Worm (Caenorhabditis elegans) whole organism, L4 larva: ENCODE measurements around the gene ncr-1.

ENCODE experiments used
- F10B5.3 ChIP-seq: sonication (generic microtip); optimal IDR thresholded peaks from 2 replicates; lab custom pipeline; 2016; ENCODE audit warnings: mild to moderate bottlenecking, missing genetic modification characterization, missing compliant biosample characterization
- F26F4.8 ChIP-seq: fragments of 200-800 bp; sonication (Bioruptor generic); conservative IDR thresholded peaks from 2 replicates; pipeline ENCODE4 v1.3.6; 2022; ENCODE audit warnings: missing genetic modification characterization, missing compliant biosample characterization
- F37D6.2 ChIP-seq: sonication (generic microtip); optimal IDR thresholded peaks from 2 replicates; lab custom pipeline; 2016; ENCODE audit warnings: mild to moderate bottlenecking, missing genetic modification characterization, missing compliant biosample characterization
- F44E2.7 ChIP-seq: fragments of 200-800 bp; sonication (Bioruptor generic); IDR thresholded peaks from 2 replicates; pipeline ENCODE4 v2.1.2; 2022; ENCODE audit warnings: missing genetic modification characterization, missing compliant biosample characterization
- F49E8.2 ChIP-seq: sonication (generic microtip); optimal IDR thresholded peaks from 2 replicates; lab custom pipeline; 2016; ENCODE audit warnings: missing compliant biosample characterization, mild to moderate bottlenecking, missing genetic modification characterization, borderline replicate concordance
- R02D3.7 ChIP-seq: fragments of 150-350 bp; sonication (generic microtip); optimal IDR thresholded peaks from 3 replicates; lab custom pipeline; 2014; ENCODE audit warnings: missing biosample characterization, missing genetic modification characterization
- Y75B8A.6 ChIP-seq: fragments of 200-800 bp; sonication (Bioruptor generic); IDR thresholded peaks from 2 replicates; pipeline ENCODE4 v1.3.6; 2022; ENCODE audit warnings: missing genetic modification reagents, missing genetic modification characterization, missing compliant biosample characterization
- aha-1 ChIP-seq: fragments of 150-350 bp; peaks from one replicate; lab custom pipeline; 2014; ENCODE audit warnings: missing biosample characterization, missing genetic modification characterization
- ceh-20 ChIP-seq: fragments of 200-800 bp; sonication (Bioruptor generic); IDR thresholded peaks from 2 replicates; pipeline ENCODE4 v1.3.6; 2022; ENCODE audit warnings: missing genetic modification reagents, missing genetic modification characterization, missing compliant biosample characterization
- ceh-82 ChIP-seq: sonication (generic microtip); optimal IDR thresholded peaks from 2 replicates; lab custom pipeline; 2017; ENCODE audit warnings: missing biosample characterization, missing genetic modification characterization
- cey-2 ChIP-seq: sonication (generic microtip); optimal IDR thresholded peaks from 3 replicates; lab custom pipeline; 2017; ENCODE audit warnings: missing genetic modification characterization, mild to moderate bottlenecking, missing compliant biosample characterization, antibody characterized with exemption, borderline replicate concordance; ENCODE audit not compliant: insufficient read depth
- ctbp-1 ChIP-seq: fragments of 200-800 bp; sonication (Bioruptor generic); IDR thresholded peaks from 2 replicates; pipeline ENCODE4 v1.3.6; 2022; ENCODE audit warnings: missing genetic modification reagents, missing genetic modification characterization, missing compliant biosample characterization
- daf-16 ChIP-seq, 3 experiments: sonication (generic microtip); optimal IDR thresholded peaks; 2 replicates each; lab custom pipeline; 2016 to 2017; ENCODE audit warnings: missing genetic modification characterization in 3 of 3, missing genetic modification reagents in 3 of 3, mild to moderate bottlenecking in 2 of 3, missing compliant biosample characterization in 2 of 3, missing biosample characterization in 1 of 3, moderate library complexity in 1 of 3
- dmd-6 ChIP-seq: fragments of 200-800 bp; sonication (Bioruptor generic); IDR thresholded peaks from 2 replicates; pipeline ENCODE4 v1.3.6; 2022; ENCODE audit warnings: missing genetic modification reagents, missing genetic modification characterization, missing compliant biosample characterization
- dve-1 ChIP-seq: sonication (generic microtip); optimal IDR thresholded peaks from 2 replicates; lab custom pipeline; 2017; ENCODE audit warnings: antibody characterized with exemption, mild to moderate bottlenecking, missing genetic modification characterization, missing compliant biosample characterization; ENCODE audit not compliant: insufficient read depth
- egl-27 ChIP-seq: sonication (generic microtip); optimal IDR thresholded peaks from 3 replicates; lab custom pipeline; 2017; ENCODE audit warnings: missing biosample characterization, missing genetic modification reagents, missing genetic modification characterization
- egl-43 ChIP-seq: fragments of 200-800 bp; sonication (Bioruptor generic); IDR thresholded peaks from 2 replicates; pipeline ENCODE4 v1.3.6; 2022; ENCODE audit warnings: missing genetic modification reagents, missing genetic modification characterization, missing compliant biosample characterization
- fkh-10 ChIP-seq: fragments of 150-350 bp; optimal IDR thresholded peaks from 2 replicates; lab custom pipeline; 2014; ENCODE audit warnings: missing biosample characterization, missing genetic modification reagents, missing genetic modification characterization
- gei-8 ChIP-seq: fragments of 200-800 bp; sonication (Bioruptor generic); optimal IDR thresholded peaks from 2 replicates; lab custom pipeline; 2018; ENCODE audit warnings: mild to moderate bottlenecking, missing genetic modification characterization, missing compliant biosample characterization
- hif-1 ChIP-seq, 2 experiments: sonication (generic microtip); optimal IDR thresholded peaks; 2 replicates each; lab custom pipeline; 2016 to 2017; ENCODE audit warnings: missing compliant biosample characterization in 2 of 2, missing genetic modification characterization in 2 of 2, missing genetic modification reagents in 2 of 2, missing genotype in 2 of 2, mild to moderate bottlenecking in 1 of 2
- hlh-11 ChIP-seq: fragments of 200-800 bp; sonication (Bioruptor generic); optimal IDR thresholded peaks from 2 replicates; lab custom pipeline; 2018; ENCODE audit warnings: mild to moderate bottlenecking, missing genetic modification characterization, missing compliant biosample characterization
- hmg-1.1 ChIP-seq: fragments of 200-800 bp; sonication (Bioruptor generic); IDR thresholded peaks from 2 replicates; pipeline ENCODE4 v1.3.6; 2022; ENCODE audit warnings: missing genetic modification reagents, missing genetic modification characterization, missing compliant biosample characterization
- lin-13 ChIP-seq: fragments of 150-350 bp; optimal IDR thresholded peaks from 2 replicates; lab custom pipeline; 2014; ENCODE audit warnings: missing biosample characterization, missing genetic modification reagents, missing genetic modification characterization
- lin-15B ChIP-seq: fragments of 150-350 bp; sonication (generic microtip); optimal IDR thresholded peaks from 3 replicates; lab custom pipeline; 2014; ENCODE audit warnings: missing biosample characterization, missing genetic modification characterization
- lin-38 ChIP-seq: fragments of 200-800 bp; sonication (Bioruptor generic); IDR thresholded peaks from 2 replicates; pipeline ENCODE4 v1.3.6; 2022; ENCODE audit warnings: missing genetic modification reagents, missing genetic modification characterization, missing compliant biosample characterization
- lsy-2 ChIP-seq, 2 experiments: fragments of 150-350 bp in 1 of 2; sonication (generic microtip) in 1 of 2; optimal IDR thresholded peaks; 2 replicates each; lab custom pipeline; 2014 to 2017; ENCODE audit warnings: missing biosample characterization in 2 of 2, missing genetic modification characterization in 2 of 2
- madf-9 ChIP-seq: fragments of 200-800 bp; sonication (Bioruptor generic); conservative IDR thresholded peaks from 2 replicates; pipeline ENCODE4 v1.3.6; 2022; ENCODE audit warnings: missing genetic modification reagents, missing genetic modification characterization, missing compliant biosample characterization
- mdl-1 ChIP-seq, 2 experiments: fragments of 150-350 bp in 1 of 2; sonication (generic microtip) in 1 of 2; optimal IDR thresholded peaks; 2 replicates each; lab custom pipeline; 2014 to 2017; ENCODE audit warnings: missing biosample characterization in 2 of 2, missing genetic modification characterization in 2 of 2
- mxl-2 ChIP-seq: fragments of 200-800 bp; sonication (Bioruptor generic); conservative IDR thresholded peaks from 2 replicates; pipeline ENCODE4 v1.3.6; 2022; ENCODE audit warnings: missing genetic modification reagents, missing genetic modification characterization, missing compliant biosample characterization
- nhr-102 ChIP-seq: sonication (generic microtip); optimal IDR thresholded peaks from 2 replicates; lab custom pipeline; 2016; ENCODE audit warnings: mild to moderate bottlenecking, missing genetic modification characterization, moderate library complexity, missing compliant biosample characterization
- nhr-11 ChIP-seq: fragments of 150-350 bp; optimal IDR thresholded peaks from 2 replicates; lab custom pipeline; 2014; ENCODE audit warnings: missing biosample characterization, missing genetic modification characterization
- nhr-237 ChIP-seq: sonication (generic microtip); optimal IDR thresholded peaks from 2 replicates; lab custom pipeline; 2017; ENCODE audit warnings: missing biosample characterization, missing genetic modification characterization
- nhr-28 ChIP-seq: fragments of 150-350 bp; optimal IDR thresholded peaks from 2 replicates; lab custom pipeline; 2014; ENCODE audit warnings: missing biosample characterization, missing genetic modification characterization
- nhr-41 ChIP-seq: fragments of 200-800 bp; sonication (Bioruptor generic); IDR thresholded peaks from 2 replicates; pipeline ENCODE4 v1.3.6; 2022; ENCODE audit warnings: missing genetic modification reagents, missing genetic modification characterization, missing compliant biosample characterization
- php-3 ChIP-seq: fragments of 200-800 bp; sonication (Bioruptor generic); IDR thresholded peaks from 2 replicates; pipeline ENCODE4 v1.3.6; 2022; ENCODE audit warnings: missing genetic modification reagents, missing genetic modification characterization, missing compliant biosample characterization
- pqm-1 ChIP-seq: sonication (generic microtip); optimal IDR thresholded peaks from 2 replicates; lab custom pipeline; 2017; ENCODE audit warnings: missing biosample characterization, missing genetic modification characterization
- rbr-2 ChIP-seq: sonication (generic microtip); optimal IDR thresholded peaks from 2 replicates; lab custom pipeline; 2016; ENCODE audit warnings: missing genotype, missing genetic modification characterization, missing compliant biosample characterization
- saeg-2 ChIP-seq: fragments of 200-800 bp; sonication (Bioruptor generic); IDR thresholded peaks from 2 replicates; pipeline ENCODE4 v1.3.6; 2022; ENCODE audit warnings: missing genetic modification reagents, missing genetic modification characterization, missing compliant biosample characterization
- snpc-1.2 ChIP-seq: fragments of 200-800 bp; sonication (Bioruptor generic); IDR thresholded peaks from 2 replicates; pipeline ENCODE4 v1.3.6; 2022; ENCODE audit warnings: missing genetic modification reagents, missing genetic modification characterization, missing compliant biosample characterization
- spr-3 ChIP-seq: fragments of 200-800 bp; sonication (Bioruptor generic); optimal IDR thresholded peaks from 2 replicates; lab custom pipeline; 2018; ENCODE audit warnings: mild to moderate bottlenecking, missing genetic modification characterization, missing compliant biosample characterization
- tag-97 ChIP-seq: fragments of 200-800 bp; sonication (Bioruptor generic); IDR thresholded peaks from 2 replicates; pipeline ENCODE4 v1.3.6; 2022; ENCODE audit warnings: missing genetic modification characterization, missing compliant biosample characterization
- unc-130 ChIP-seq: sonication (generic microtip); optimal IDR thresholded peaks from 2 replicates; lab custom pipeline; 2016; ENCODE audit warnings: missing genetic modification reagents, missing genetic modification characterization, missing compliant biosample characterization
- zip-11 ChIP-seq: fragments of 200-800 bp; sonication (Bioruptor generic); IDR thresholded peaks from 2 replicates; pipeline ENCODE4 v1.3.6; 2022; ENCODE audit warnings: missing genetic modification characterization, missing compliant biosample characterization
- ztf-11 ChIP-seq: fragments of 150-350 bp; optimal IDR thresholded peaks from 2 replicates; lab custom pipeline; 2014; ENCODE audit warnings: missing biosample characterization, missing genetic modification characterization

The ncr-1 gene

DNA sequence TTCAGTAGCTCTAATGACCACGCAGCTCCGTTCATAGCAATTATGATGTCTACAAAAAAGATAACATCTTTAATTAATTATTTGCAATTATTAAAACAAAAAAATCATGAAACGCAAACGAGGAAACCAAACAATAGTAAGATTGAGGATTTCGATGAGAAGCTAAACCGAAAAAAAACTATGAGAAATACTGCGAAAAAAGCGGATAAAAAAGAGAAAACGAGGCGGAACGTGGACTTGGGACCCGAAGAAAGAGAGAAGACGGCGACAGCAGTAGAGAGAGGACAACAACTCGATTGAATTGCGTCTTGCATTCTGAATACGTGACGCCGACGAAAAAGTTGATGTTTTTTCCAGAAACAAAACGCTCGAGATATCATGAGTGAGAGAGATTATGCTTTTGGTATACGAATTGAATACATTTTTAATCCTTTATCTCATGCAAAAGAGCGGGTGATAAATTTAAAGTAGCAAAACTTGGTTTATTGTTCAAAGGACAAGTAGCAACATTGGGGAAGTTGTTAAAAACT, at the start of gene ncr-1:
ncr-1 (minus strand) TSS at position 51 of the 530 bp plus-strand sequence.
- TF ChIP-seq egl-27 (tag; lab: Kevin White, UChicago) (no peak), fkh-10 (GFP tag; lab: Kevin White, UChicago) (peak; percentile 52), pqm-1 (tag; lab: Kevin White, UChicago) (no peak), hif-1 (tag; optimal IDR thresholded peaks at IDR 0.05; lab: Kevin White, UChicago) (peak in 1 of 2 experiments; percentile 13), madf-9 (GFP tag; lab: Robert Waterston, UW) (no peak), egl-43 (no peak), rbr-2 (tag; lab: Kevin White, UChicago) (peak; percentile 12), lsy-2 (tag; optimal IDR thresholded peaks at IDR 0.05; lab: Kevin White, UChicago) (peak in 1 of 2 experiments; percentile 15), nhr-11 (tag; lab: Kevin White, UChicago) (no peak), nhr-102 (tag; lab: Kevin White, UChicago) (no peak), lin-13 (GFP tag; lab: Kevin White, UChicago) (no peak), aha-1 (peak; percentile 98), dmd-6 (GFP tag; lab: Robert Waterston, UW) (no peak), tag-97 (GFP tag; lab: Robert Waterston, UW) (no peak), lin-38 (GFP tag; lab: Robert Waterston, UW) (no peak)

DNA sequence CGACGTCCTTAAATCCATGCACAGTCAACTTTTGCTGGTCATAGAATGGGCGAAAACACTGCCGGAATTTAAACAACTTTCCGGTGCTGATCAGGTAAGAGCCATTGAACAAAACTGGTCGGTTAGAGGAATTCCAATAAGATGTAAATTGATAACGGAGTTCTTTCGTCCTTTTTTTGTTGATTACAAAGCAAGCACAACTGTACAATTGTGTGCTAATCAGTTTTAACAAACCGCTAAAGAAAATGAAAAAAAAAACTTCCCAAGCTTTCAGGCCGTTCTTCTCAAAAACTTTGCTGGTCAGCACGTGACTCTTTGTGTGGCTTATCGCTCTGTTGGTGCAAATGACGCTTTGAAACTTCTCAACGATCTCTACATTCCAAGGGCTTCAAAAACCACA, 45.5 kb upstream of the ncr-1 start:
- no peak for TF ChIP-seq F49E8.2 (tag; lab: Kevin White, UChicago)
- TF ChIP-seq ztf-11 = no peak
- TF ChIP-seq php-3 (GFP tag; lab: Robert Waterston, UW) = no peak
- no peak for TF ChIP-seq F44E2.7 (GFP tag; lab: Robert Waterston, UW)
- TF ChIP-seq zip-11 (GFP tag; lab: Robert Waterston, UW) = no peak
- TF ChIP-seq nhr-41 (GFP tag; lab: Robert Waterston, UW) = no peak
- peak; percentile 37 for TF ChIP-seq pqm-1 (tag; lab: Kevin White, UChicago)
- no peak for TF ChIP-seq spr-3 (GFP tag; lab: Kevin White, UChicago)
- no peak for TF ChIP-seq F26F4.8 (GFP tag; lab: Robert Waterston, UW)
- TF ChIP-seq dve-1 = peak; percentile 8
- no peak for TF ChIP-seq mdl-1 (tag; optimal IDR thresholded peaks at IDR 0.05; lab: Kevin White, UChicago)
- TF ChIP-seq mxl-2 (GFP tag; lab: Robert Waterston, UW) = no peak
- peak; percentile 21 for TF ChIP-seq hlh-11 (tag; lab: Kevin White, UChicago)
- TF ChIP-seq nhr-102 (tag; lab: Kevin White, UChicago) = no peak
- peak; percentile 54 for TF ChIP-seq nhr-28 (tag; lab: Kevin White, UChicago)
- no peak for TF ChIP-seq ceh-82 (tag; lab: Kevin White, UChicago)
- TF ChIP-seq daf-16 (GFP tag; optimal IDR thresholded peaks at IDR 0.05; lab: Kevin White, UChicago) = no peak
- TF ChIP-seq daf-16 (tag; optimal IDR thresholded peaks at IDR 0.05; lab: Kevin White, UChicago) = peak; percentile 65
- TF ChIP-seq F10B5.3 (tag; lab: Kevin White, UChicago) = no peak
- no peak for TF ChIP-seq R02D3.7
- no peak for TF ChIP-seq snpc-1.2 (GFP tag; lab: Robert Waterston, UW)
- TF ChIP-seq lin-13 (GFP tag; lab: Kevin White, UChicago) = no peak
- no peak for TF ChIP-seq gei-8 (GFP tag; lab: Kevin White, UChicago)
- 0 out of 2 replicates have a peak, but pooled peaks have one; percentile 10 for TF ChIP-seq dmd-6 (GFP tag; lab: Robert Waterston, UW)
- TF ChIP-seq nhr-11 (tag; lab: Kevin White, UChicago) = no peak
- no peak for TF ChIP-seq egl-43
- TF ChIP-seq lin-15B (tag; lab: Kevin White, UChicago) = no peak
- TF ChIP-seq, all 104 proteins: peak for 6

DNA sequence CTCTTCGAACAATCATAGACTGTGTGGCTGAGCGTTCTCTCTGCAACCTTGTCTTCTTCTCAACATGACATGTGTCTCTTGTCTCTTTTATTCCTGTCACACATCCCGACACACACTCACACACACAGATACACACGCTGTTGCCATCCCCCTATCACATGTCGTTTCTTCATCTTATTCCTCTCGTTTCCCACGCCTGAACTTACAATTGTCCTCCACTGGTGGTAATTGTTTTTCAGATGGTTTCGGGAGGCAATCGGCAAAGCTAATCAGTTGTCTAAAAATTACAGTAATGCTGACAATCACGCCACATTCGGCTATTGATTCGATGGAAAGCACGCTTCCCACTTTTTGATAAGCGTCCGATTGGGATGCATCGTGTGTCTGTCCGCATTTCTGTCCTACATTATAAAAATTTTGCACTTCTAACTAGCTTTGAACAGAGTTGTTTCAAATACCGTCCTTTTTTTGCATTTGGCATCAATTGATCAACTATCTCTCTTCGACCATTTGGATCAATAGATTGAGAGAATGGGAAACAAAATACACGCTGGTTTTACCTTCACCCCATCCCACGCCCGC, 43.6 kb upstream of the ncr-1 start, which contains the start of gene nhr-35:
nhr-35 (plus strand) TSS at position 532 of the 582 bp plus-strand sequence.
- TF ChIP-seq nhr-237 (tag; lab: Kevin White, UChicago) (no peak), egl-43 (0 out of 2 replicates have a peak, but pooled peaks have one; percentile 18), pqm-1 (tag; lab: Kevin White, UChicago) (peak; percentile 91), ceh-20 (GFP tag; lab: Robert Waterston, UW) (peak; percentile 72; the same call in 1 of the 2 replicates), spr-3 (GFP tag; lab: Kevin White, UChicago) (no peak), ctbp-1 (no peak), hmg-1.1 (GFP tag; lab: Robert Waterston, UW) (peak; percentile 64), R02D3.7 (no peak), rbr-2 (tag; lab: Kevin White, UChicago) (peak; percentile 19), unc-130 (no peak), F37D6.2 (tag; lab: Kevin White, UChicago) (no peak), saeg-2 (GFP tag; lab: Robert Waterston, UW) (peak; percentile 75), cey-2 (tag; lab: Kevin White, UChicago) (peak; percentile 28), Y75B8A.6 (GFP tag; lab: Robert Waterston, UW) (no peak), dve-1 (peak; percentile 94)
